Worm (Caenorhabditis elegans) whole organism, L2 larva: Measurements from ENCODE around the gene CD4.11.

Experiments
- fos-1 ChIP-seq: fragments of 150-350 bp; optimal IDR thresholded peaks from 2 replicates; lab custom pipeline; 2014; ENCODE audit warnings: missing biosample characterization, missing genetic modification characterization
- gmeb-1 ChIP-seq: fragments of 150-350 bp; optimal IDR thresholded peaks from 2 replicates; lab custom pipeline; 2014; ENCODE audit warnings: missing biosample characterization, missing genetic modification characterization
- nhr-77 ChIP-seq: fragments of 150-350 bp; optimal IDR thresholded peaks from 2 replicates; lab custom pipeline; 2014; ENCODE audit warnings: missing biosample characterization, missing genetic modification characterization
- ztf-11 ChIP-seq: sonication (generic microtip); optimal IDR thresholded peaks from 2 replicates; lab custom pipeline; 2017; ENCODE audit warnings: missing biosample characterization, missing genetic modification characterization

DNA sequence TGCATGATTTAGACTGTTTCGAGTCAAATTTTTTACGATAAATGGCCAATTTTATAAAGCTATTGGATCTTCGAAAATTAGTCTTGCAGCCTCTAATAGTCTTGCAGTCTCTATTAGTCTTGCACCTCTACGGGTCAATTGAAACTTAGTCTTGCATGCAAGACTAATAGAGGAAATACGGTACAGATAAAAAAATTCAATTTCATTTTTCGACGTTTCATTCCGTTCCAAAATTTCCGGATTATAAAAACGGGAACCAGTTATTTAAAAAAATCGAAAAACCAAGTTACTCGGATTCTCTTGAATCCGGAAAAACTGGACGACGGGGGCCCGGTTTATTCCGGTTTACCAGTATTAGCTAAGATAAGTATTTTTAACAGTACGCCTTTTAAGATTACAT lies 36.5 kb downstream of the CD4.11 start, which contains the start of gene M03E7.1:
- TF ChIP-seq nhr-77 (no peak), fos-1 (tag; lab: Kevin White, UChicago) (no peak), ztf-11 (tag; lab: Kevin White, UChicago) (no peak), gmeb-1 (no peak)
